Fruit fly (Drosophila melanogaster) whole organism, adult: ENCODE data around the gene SdhAL.

Experiments used
- CG11617 ChIP-seq: fragments of 200-800 bp; sonication (Bioruptor generic); optimal IDR thresholded peaks from 2 replicates; lab custom pipeline; 2017; ENCODE audit warnings: mild to moderate bottlenecking, missing biosample characterization, missing genetic modification reagents, missing genetic modification characterization
- CG12768 ChIP-seq: fragments of 200-800 bp; sonication (Bioruptor generic); optimal IDR thresholded peaks from 2 replicates; lab custom pipeline; 2017; ENCODE audit warnings: missing biosample characterization, missing genetic modification characterization, mild to moderate bottlenecking, moderate library complexity, missing genetic modification reagents
- CG14711 ChIP-seq: fragments of 200-800 bp; sonication (Bioruptor generic); optimal IDR thresholded peaks from 2 replicates; lab custom pipeline; 2018; ENCODE audit warnings: missing biosample characterization, mild to moderate bottlenecking, missing genetic modification characterization, moderate library complexity
- CG1620 ChIP-seq: fragments of 200-800 bp; sonication (Bioruptor generic); optimal IDR thresholded peaks from 2 replicates; lab custom pipeline; 2016; ENCODE audit warnings: missing biosample characterization, missing genetic modification characterization
- CG33017 ChIP-seq: fragments of 200-800 bp; sonication (Bioruptor generic); optimal IDR thresholded peaks from 2 replicates; lab custom pipeline; 2018; ENCODE audit warnings: missing biosample characterization, mild to moderate bottlenecking, missing genetic modification characterization, moderate library complexity
- CG5204 ChIP-seq: fragments of 200-800 bp; sonication (Bioruptor generic); optimal IDR thresholded peaks from 2 replicates; lab custom pipeline; 2016; ENCODE audit warnings: missing biosample characterization, missing genetic modification characterization
- CG7045 ChIP-seq: fragments of 200-800 bp; sonication (Bioruptor generic); optimal IDR thresholded peaks from 2 replicates; lab custom pipeline; 2017; ENCODE audit warnings: missing biosample characterization, mild to moderate bottlenecking, missing genetic modification characterization
- CG7101 ChIP-seq: fragments of 200-800 bp; sonication (Bioruptor generic); optimal IDR thresholded peaks from 2 replicates; lab custom pipeline; 2018; ENCODE audit warnings: missing biosample characterization, mild to moderate bottlenecking, missing genetic modification characterization, moderate library complexity
- Clk ChIP-seq: fragments of 200-800 bp; sonication (Bioruptor generic); optimal IDR thresholded peaks from 2 replicates; lab custom pipeline; 2017; ENCODE audit warnings: missing biosample characterization, missing genetic modification characterization
- Crg-1 ChIP-seq: fragments of 200-800 bp; sonication (Bioruptor generic); optimal IDR thresholded peaks from 2 replicates; lab custom pipeline; 2016; ENCODE audit warnings: missing biosample characterization, missing genetic modification characterization
- Hr96 ChIP-seq: fragments of 200-800 bp; sonication (Bioruptor generic); optimal IDR thresholded peaks from 2 replicates; lab custom pipeline; 2016; ENCODE audit warnings: missing biosample characterization, missing genetic modification characterization
- Mnt ChIP-seq: fragments of 200-800 bp; sonication (Bioruptor generic); optimal IDR thresholded peaks from 2 replicates; lab custom pipeline; 2016; ENCODE audit warnings: missing biosample characterization, mild to moderate bottlenecking, missing genetic modification characterization
- bab1 ChIP-seq: fragments of 200-800 bp; sonication (Bioruptor generic); optimal IDR thresholded peaks from 3 replicates; lab custom pipeline; 2019; ENCODE audit warnings: missing biosample characterization, mild to moderate bottlenecking, missing genetic modification characterization, moderate library complexity
- cic ChIP-seq: fragments of 200-800 bp; sonication (Bioruptor generic); optimal IDR thresholded peaks from 2 replicates; lab custom pipeline; 2017; ENCODE audit warnings: missing biosample characterization, mild to moderate bottlenecking, missing genetic modification characterization, moderate library complexity
- cnc ChIP-seq, 2 experiments: fragments of >200 bp; optimal IDR thresholded peaks; 2 replicates each; lab custom pipeline; 2017
- kay ChIP-seq: fragments of 200-800 bp; sonication (Bioruptor generic); peaks from one replicate; lab custom pipeline; 2016; ENCODE audit warnings: missing biosample characterization, missing genetic modification characterization, borderline replicate concordance
- ovo ChIP-seq: fragments of 200-800 bp; sonication (Bioruptor generic); optimal IDR thresholded peaks from 2 replicates; lab custom pipeline; 2016; ENCODE audit warnings: missing biosample characterization, missing genetic modification characterization
- pad ChIP-seq: fragments of 200-800 bp; sonication (Bioruptor generic); optimal IDR thresholded peaks from 3 replicates; lab custom pipeline; 2017; ENCODE audit warnings: missing biosample characterization, missing genetic modification characterization, mild to moderate bottlenecking, moderate library complexity, missing genetic modification reagents
- tj ChIP-seq: fragments of 200-800 bp; sonication (Bioruptor generic); optimal IDR thresholded peaks from 3 replicates; lab custom pipeline; 2017; ENCODE audit warnings: missing biosample characterization, mild to moderate bottlenecking, missing genetic modification characterization, moderate library complexity
- toe ChIP-seq: fragments of 200-800 bp; sonication (Bioruptor generic); optimal IDR thresholded peaks from 2 replicates; lab custom pipeline; 2016; ENCODE audit warnings: missing biosample characterization, missing genetic modification characterization

Gene SdhAL

DNA sequence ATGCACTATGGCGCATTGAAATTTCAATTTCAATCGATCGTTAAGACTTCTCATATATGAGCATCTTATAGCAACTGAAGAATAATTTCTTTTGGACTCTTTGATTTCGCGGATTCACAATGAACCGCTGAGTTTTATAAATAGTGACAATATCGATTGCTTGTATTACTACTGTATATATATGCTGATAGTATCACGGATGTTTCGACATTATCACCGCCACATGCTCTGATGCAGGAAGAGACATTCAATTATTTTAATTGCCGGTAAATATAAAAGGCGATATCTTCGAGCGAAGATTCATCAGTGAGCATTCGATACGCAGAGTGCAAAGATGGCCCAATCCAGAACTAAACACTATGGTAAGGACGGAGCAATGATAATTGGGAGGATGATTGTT is 25.0 kb upstream of the SdhAL start, which contains the start of gene CG17826:
Gene CG17826, plus strand, starts transcription at position 301 of the 400 bp plus-strand sequence.
- TF ChIP-seq CG1620 (GFP tag; lab: Kevin White, UChicago) = no peak
- no peak for TF ChIP-seq CG11617
- TF ChIP-seq bab1 = no peak
- no peak for TF ChIP-seq Hr96 (GFP tag; lab: Kevin White, UChicago)
- TF ChIP-seq CG12768 (GFP tag; lab: Kevin White, UChicago) = no peak
- no peak for TF ChIP-seq kay (GFP tag; lab: Kevin White, UChicago)

- TF ChIP-seq ovo (GFP tag; lab: Kevin White, UChicago) = no peak
- TF ChIP-seq CG1620 (GFP tag; lab: Kevin White, UChicago) = no peak
- TF ChIP-seq pad (GFP tag; lab: Kevin White, UChicago) = no peak
- TF ChIP-seq Clk (GFP tag; lab: Kevin White, UChicago) = no peak
- TF ChIP-seq cnc (optimal IDR thresholded peaks at IDR 0.05; lab: Kevin White, UChicago) = no peak
- TF ChIP-seq tj = no peak
- TF ChIP-seq Mnt (GFP tag; lab: Kevin White, UChicago) = no peak
- TF ChIP-seq CG11617 = no peak
- TF ChIP-seq Hr96 (GFP tag; lab: Kevin White, UChicago) = no peak
- TF ChIP-seq CG7101 (tag; lab: Kevin White, UChicago) = no peak
- TF ChIP-seq cic (GFP tag; lab: Kevin White, UChicago) = no peak
- TF ChIP-seq CG12768 (GFP tag; lab: Kevin White, UChicago) = no peak
- no peak for TF ChIP-seq bab1
- no peak for TF ChIP-seq CG33017
- TF ChIP-seq toe (GFP tag; lab: Kevin White, UChicago) = no peak
- no peak for TF ChIP-seq kay (GFP tag; lab: Kevin White, UChicago)
- no peak for TF ChIP-seq Crg-1
- TF ChIP-seq CG5204 (GFP tag; lab: Kevin White, UChicago) = no peak
- TF ChIP-seq CG14711 = no peak
- TF ChIP-seq CG7045 (GFP tag; lab: Kevin White, UChicago) = no peak
These were observed 22.8 kb upstream of the SdhAL start, which contains the start of gene CG7252 for dm6 chr3L:11947357-11947756. CG7252 (plus strand) TSS chr3L:11947675.

DNA sequence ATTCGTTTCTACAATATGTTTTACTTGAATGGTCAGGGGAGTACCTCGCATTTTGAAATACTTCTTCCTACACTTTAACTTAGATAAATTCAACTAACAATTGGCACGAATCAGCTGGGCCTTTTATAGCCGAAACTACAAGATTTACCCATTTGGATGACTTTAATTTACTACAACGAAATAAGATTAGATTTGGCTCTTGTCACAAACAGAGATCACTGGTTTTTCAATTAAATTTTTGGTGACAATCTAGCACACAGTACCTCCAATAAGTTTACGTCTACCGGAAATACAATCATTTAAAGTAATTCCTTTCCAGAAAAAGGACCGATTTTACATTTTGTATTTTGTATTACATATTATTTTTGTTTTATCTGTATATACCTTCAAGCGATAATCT is 20.2 kb upstream of the SdhAL start, which contains the start of gene CG5883:
Gene CG5883, minus strand, starts transcription at position 101 of the 400 bp plus-strand sequence.
- no peak for TF ChIP-seq CG1620 (GFP tag; lab: Kevin White, UChicago)
- no peak for TF ChIP-seq Crg-1
- no peak for TF ChIP-seq CG7101 (tag; lab: Kevin White, UChicago)
- no peak for TF ChIP-seq CG14711
- TF ChIP-seq cnc (optimal IDR thresholded peaks at IDR 0.05; lab: Kevin White, UChicago) = no peak

DNA sequence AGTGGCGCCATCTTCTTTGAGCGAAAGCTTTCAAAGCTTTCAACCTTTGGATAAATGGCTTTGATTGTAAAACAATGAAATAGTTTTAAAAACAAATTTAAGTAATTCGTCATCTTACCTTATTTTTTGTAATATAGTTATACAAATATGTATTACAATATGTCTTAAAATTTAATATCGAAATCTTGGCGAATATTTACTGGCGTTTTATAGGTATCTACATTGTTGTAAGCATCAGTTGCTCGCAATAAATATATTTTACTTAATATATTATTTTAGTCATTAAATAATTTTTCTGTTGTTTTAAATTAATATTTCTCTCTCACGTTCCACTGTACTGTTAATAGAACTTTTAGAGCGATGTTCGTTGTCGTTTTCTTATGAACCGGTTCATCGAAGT is 17.1 kb upstream of the SdhAL start, which contains the start of gene Rpt4R:
Gene Rpt4R, plus strand, starts transcription at position 301 of the 400 bp plus-strand sequence.
- TF ChIP-seq CG7045 (GFP tag; lab: Kevin White, UChicago) (no peak), cic (GFP tag; lab: Kevin White, UChicago) (no peak)

DNA sequence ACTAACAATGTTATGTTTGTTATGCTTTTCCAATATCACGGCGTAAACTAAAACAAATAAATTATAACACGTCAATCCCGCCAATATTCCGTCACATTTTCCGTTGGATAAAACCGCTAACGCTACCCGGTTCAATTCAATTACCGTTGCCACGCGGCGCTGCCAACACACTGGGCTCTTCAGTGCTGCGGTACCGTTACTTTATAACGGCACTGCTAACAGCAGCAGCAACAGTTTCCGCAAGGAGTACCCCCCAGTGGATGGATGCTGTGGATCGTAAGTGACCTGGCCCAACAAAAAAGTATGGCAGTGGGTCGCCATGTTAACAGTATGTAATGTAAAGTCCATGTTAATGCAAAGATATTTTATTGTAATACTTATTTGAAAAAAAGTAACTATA is 14.2 kb upstream of the SdhAL start, which contains the start of gene CG44837:
Gene CG44837, minus strand, starts transcription at position 157 of the 400 bp plus-strand sequence.
- no peak for TF ChIP-seq CG33017
- no peak for TF ChIP-seq CG14711
- TF ChIP-seq ovo (GFP tag; lab: Kevin White, UChicago) = peak; percentile 66
- no peak for TF ChIP-seq CG12768 (GFP tag; lab: Kevin White, UChicago)
- TF ChIP-seq kay (GFP tag; lab: Kevin White, UChicago) = no peak

- TF ChIP-seq bab1 (no peak), Crg-1 (no peak), CG11617 (no peak), kay (GFP tag; lab: Kevin White, UChicago) (no peak), CG7101 (tag; lab: Kevin White, UChicago) (no peak), cnc (optimal IDR thresholded peaks at IDR 0.05; lab: Kevin White, UChicago) (no peak), toe (GFP tag; lab: Kevin White, UChicago) (no peak), ovo (GFP tag; lab: Kevin White, UChicago) (no peak), Mnt (GFP tag; lab: Kevin White, UChicago) (no peak), Hr96 (GFP tag; lab: Kevin White, UChicago) (no peak), CG1620 (GFP tag; lab: Kevin White, UChicago) (no peak), CG14711 (no peak), CG33017 (no peak), CG7045 (GFP tag; lab: Kevin White, UChicago) (no peak), Clk (GFP tag; lab: Kevin White, UChicago) (no peak), CG12768 (GFP tag; lab: Kevin White, UChicago) (no peak), tj (no peak)
These were observed 12.7 kb upstream of the SdhAL start for dm6 chr3L:11937270-11937669.

DNA sequence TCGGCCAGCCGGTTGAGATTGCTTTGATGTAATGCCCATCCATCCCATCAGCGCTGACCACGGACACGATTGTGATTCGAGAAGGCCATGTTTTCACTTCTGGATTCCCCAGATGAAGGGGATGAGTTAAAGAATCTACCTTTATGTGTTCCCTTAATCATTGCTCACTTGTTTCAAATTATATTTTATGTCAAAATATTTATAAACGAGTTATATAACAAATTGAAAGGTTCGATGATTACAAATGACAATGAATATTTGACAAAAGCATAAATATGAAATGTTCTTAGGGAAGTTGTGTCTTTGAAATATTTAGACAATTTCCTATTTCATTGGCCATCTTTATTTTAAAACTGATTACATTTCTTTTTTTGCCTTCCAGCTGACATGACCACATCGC is 7.1 kb upstream of the SdhAL start:
- TF ChIP-seq ovo (GFP tag; lab: Kevin White, UChicago) (no peak), bab1 (no peak), Crg-1 (no peak), tj (no peak), CG12768 (GFP tag; lab: Kevin White, UChicago) (no peak), CG1620 (GFP tag; lab: Kevin White, UChicago) (no peak), cnc (optimal IDR thresholded peaks at IDR 0.05; lab: Kevin White, UChicago) (no peak), CG11617 (no peak), CG14711 (no peak), toe (GFP tag; lab: Kevin White, UChicago) (no peak), Clk (GFP tag; lab: Kevin White, UChicago) (no peak), CG7045 (GFP tag; lab: Kevin White, UChicago) (no peak), CG7101 (tag; lab: Kevin White, UChicago) (no peak), CG5204 (GFP tag; lab: Kevin White, UChicago) (no peak), kay (GFP tag; lab: Kevin White, UChicago) (no peak), pad (GFP tag; lab: Kevin White, UChicago) (no peak), cic (GFP tag; lab: Kevin White, UChicago) (no peak), CG33017 (no peak), Mnt (GFP tag; lab: Kevin White, UChicago) (no peak), Hr96 (GFP tag; lab: Kevin White, UChicago) (no peak)
